Worm (Caenorhabditis elegans): Measurements from ENCODE around the gene egg-2.

egg-2 gene

DNA sequence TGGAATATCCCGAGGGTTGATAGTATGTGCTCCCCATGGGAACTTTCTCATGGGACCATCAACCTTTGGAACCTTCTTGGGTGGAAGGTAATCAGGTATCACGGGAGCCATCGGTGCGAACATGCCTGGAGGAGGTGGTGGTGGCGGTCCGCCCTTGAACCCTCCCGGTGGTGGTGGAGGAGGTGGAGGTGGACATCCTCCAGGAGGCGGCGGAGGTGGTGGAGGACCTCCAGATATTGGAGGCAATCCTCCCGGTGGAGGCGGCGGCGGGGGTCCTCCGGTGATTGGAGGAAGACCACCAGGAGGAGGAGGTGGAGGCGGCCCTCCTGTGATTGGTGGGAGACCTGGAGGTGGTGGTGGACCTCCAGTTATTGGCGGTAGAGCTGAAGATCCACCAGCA is 34.5 kb downstream of the egg-2 start:
- TF ChIP-seq K02D7.2 (tag; optimal IDR thresholded peaks at IDR 0.05) (no peak), hlh-6 (tag; optimal IDR thresholded peaks at IDR 0.05) (no peak), nfya-1 (tag; optimal IDR thresholded peaks at IDR 0.05) (no peak), odd-2 (tag; optimal IDR thresholded peaks at IDR 0.05) (no peak), fkh-10 (GFP tag; optimal IDR thresholded peaks at IDR 0.05) (no peak), rnt-1 (tag; optimal IDR thresholded peaks at IDR 0.05) (no peak), pqm-1 (tag; optimal IDR thresholded peaks at IDR 0.05) (no peak), unc-86 (tag; optimal IDR thresholded peaks at IDR 0.05) (no peak), dve-1 (tag; optimal IDR thresholded peaks at IDR 0.05) (no peak), ztf-16 (tag; optimal IDR thresholded peaks at IDR 0.05) (no peak), ceh-18 (tag; optimal IDR thresholded peaks at IDR 0.05) (no peak), hlh-13 (GFP tag; optimal IDR thresholded peaks at IDR 0.05) (no peak), nhr-232 (tag; optimal IDR thresholded peaks at IDR 0.05) (no peak), pha-4 (tag; optimal IDR thresholded peaks at IDR 0.05) (no peak)

- TF ChIP-seq unc-42 (tag; optimal IDR thresholded peaks at IDR 0.05) (peak; percentile 85), ttx-3 (tag; optimal IDR thresholded peaks at IDR 0.05) (no peak), ceh-22 (tag; optimal IDR thresholded peaks at IDR 0.05) (no peak), C38D4.7 (GFP tag; optimal IDR thresholded peaks at IDR 0.05) (no peak), ref-2 (tag; optimal IDR thresholded peaks at IDR 0.05) (no peak), ceh-48 (tag; optimal IDR thresholded peaks at IDR 0.05) (peak; percentile 6), pha-4 (tag; optimal IDR thresholded peaks at IDR 0.05) (no peak), dmd-4 (tag; optimal IDR thresholded peaks at IDR 0.05; ENCODE audit: borderline replicate concordance) (no peak), ama-1 (optimal IDR thresholded peaks at IDR 0.05) (no peak), nfya-1 (tag; optimal IDR thresholded peaks at IDR 0.05) (peak; percentile 37), ets-4 (tag; optimal IDR thresholded peaks at IDR 0.05) (no peak), odd-2 (tag; optimal IDR thresholded peaks at IDR 0.05) (no peak)
Observed at ce11 chrIII:7021156-7021637, 39.2 kb downstream of the egg-2 start, which contains the start of gene rfl-1. TSS of gene rfl-1 (plus strand) at chrIII:7021206.

DNA sequence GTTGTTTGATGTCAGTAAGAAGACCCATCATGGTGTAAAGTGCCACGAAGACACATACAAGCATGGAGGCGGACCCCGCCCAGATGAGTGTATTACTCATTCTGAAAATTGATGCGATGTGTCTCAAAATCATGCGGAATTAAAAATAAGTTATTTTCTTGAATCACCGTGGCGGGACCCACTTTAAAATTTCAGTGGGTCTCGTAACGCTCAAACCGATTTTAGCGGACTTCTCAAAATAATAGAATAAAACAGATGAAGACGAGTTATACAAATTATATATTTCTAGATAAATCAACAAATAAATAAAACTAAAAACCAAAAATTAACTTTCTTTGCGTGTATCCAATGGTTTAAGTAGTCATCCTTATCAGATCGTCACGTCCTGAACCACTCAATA is 39.9 kb downstream of the egg-2 start, which contains the start of gene col-8:
Gene col-8, minus strand, starts transcription at position 101 of the 400 bp plus-strand sequence.
- no peak for TF ChIP-seq lim-6 (tag; optimal IDR thresholded peaks at IDR 0.05)
- TF ChIP-seq gmeb-2 (tag; optimal IDR thresholded peaks at IDR 0.05), result no peak
- no peak for TF ChIP-seq ceh-48 (tag; optimal IDR thresholded peaks at IDR 0.05)
- no peak for TF ChIP-seq pros-1 (tag; optimal IDR thresholded peaks at IDR 0.05)
- no peak for TF ChIP-seq Y22D7AL.16 (tag; optimal IDR thresholded peaks at IDR 0.05)
- no peak for TF ChIP-seq ttx-3 (tag; optimal IDR thresholded peaks at IDR 0.05)
- no peak for TF ChIP-seq dve-1 (tag; optimal IDR thresholded peaks at IDR 0.05)
- no peak for TF ChIP-seq ceh-24 (tag; optimal IDR thresholded peaks at IDR 0.05)
- no peak for TF ChIP-seq tbx-7 (tag; optimal IDR thresholded peaks at IDR 0.05)
- TF ChIP-seq elt-4 (tag; optimal IDR thresholded peaks at IDR 0.05), result no peak
- no peak for TF ChIP-seq ceh-9 (tag; optimal IDR thresholded peaks at IDR 0.05)
- TF ChIP-seq ama-1 (optimal IDR thresholded peaks at IDR 0.05), result no peak
- TF ChIP-seq pat-9 (tag; optimal IDR thresholded peaks at IDR 0.05), result no peak
- TF ChIP-seq C08G9.2 (tag; optimal IDR thresholded peaks at IDR 0.05), result no peak

- TF ChIP-seq mec-3 (tag; optimal IDR thresholded peaks at IDR 0.05; ENCODE audit: borderline replicate concordance) (no peak), elt-2 (tag; optimal IDR thresholded peaks at IDR 0.05) (no peak), ceh-22 (tag; optimal IDR thresholded peaks at IDR 0.05) (no peak), K02D7.2 (tag; optimal IDR thresholded peaks at IDR 0.05) (no peak), ceh-24 (tag; optimal IDR thresholded peaks at IDR 0.05) (no peak), pag-3 (tag; optimal IDR thresholded peaks at IDR 0.05; ENCODE audit: borderline replicate concordance) (no peak), pha-4 (tag; optimal IDR thresholded peaks at IDR 0.05) (no peak), ceh-6 (GFP tag; optimal IDR thresholded peaks at IDR 0.05) (no peak), ceh-2 (tag; optimal IDR thresholded peaks at IDR 0.05) (no peak)
Observed at ce11 chrIII:7019724-7020123, 40.7 kb downstream of the egg-2 start.
